Worm (Caenorhabditis elegans): Measurements from ENCODE around the gene exc-5.

The exc-5 gene

DNA sequence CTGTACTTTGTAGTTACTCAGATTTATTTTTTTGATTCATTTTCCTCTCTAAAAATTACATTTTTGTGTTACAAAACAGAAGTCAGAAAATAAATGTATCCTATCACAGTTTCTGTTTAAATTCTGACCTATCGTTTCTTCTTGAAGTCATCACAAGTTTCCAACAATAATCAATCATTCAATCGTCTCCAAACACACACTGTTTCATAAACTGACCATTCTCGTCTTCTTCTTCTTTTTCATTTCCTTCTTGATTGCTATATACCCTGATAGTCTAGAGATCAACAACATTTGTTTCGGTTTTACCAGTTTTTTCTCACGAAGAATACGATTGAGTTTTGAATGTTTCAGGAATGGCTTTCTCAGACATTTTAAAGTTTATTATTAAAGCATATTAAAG is 1.7 kb upstream of the exc-5 start:
- TF ChIP-seq hmbx-1 (tag; optimal IDR thresholded peaks at IDR 0.05): no peak
- no peak for TF ChIP-seq aly-1 (tag; optimal IDR thresholded peaks at IDR 0.05)
- no peak for TF ChIP-seq hnd-1 (tag; optimal IDR thresholded peaks at IDR 0.05)
- no peak for TF ChIP-seq ceh-13 (GFP tag; optimal IDR thresholded peaks at IDR 0.05)
- no peak for TF ChIP-seq tbx-11 (GFP tag; IDR thresholded peaks at IDR 0.05)
- TF ChIP-seq tra-4 (tag; optimal IDR thresholded peaks at IDR 0.05): no peak
- no peak for TF ChIP-seq flt-1 (GFP tag; IDR thresholded peaks at IDR 0.05)
- TF ChIP-seq hmg-4 (GFP tag; optimal IDR thresholded peaks at IDR 0.05): no peak
- TF ChIP-seq F13C5.2 (tag; optimal IDR thresholded peaks at IDR 0.05): no peak
- TF ChIP-seq sea-1 (GFP tag; conservative IDR thresholded peaks at IDR 0.05): no peak
- TF ChIP-seq ets-7 (tag; optimal IDR thresholded peaks at IDR 0.05): no peak
- no peak for TF ChIP-seq ama-1 (optimal IDR thresholded peaks at IDR 0.05)
- TF ChIP-seq scrt-1 (GFP tag; IDR thresholded peaks at IDR 0.05): no peak
- TF ChIP-seq B0310.2 (tag; optimal IDR thresholded peaks at IDR 0.05): no peak
- no peak for TF ChIP-seq tbx-37 (GFP tag; conservative IDR thresholded peaks at IDR 0.05)
- no peak for TF ChIP-seq ceh-36 (tag; optimal IDR thresholded peaks at IDR 0.05)
- TF ChIP-seq pes-1 (GFP tag; IDR thresholded peaks at IDR 0.05): no peak

DNA sequence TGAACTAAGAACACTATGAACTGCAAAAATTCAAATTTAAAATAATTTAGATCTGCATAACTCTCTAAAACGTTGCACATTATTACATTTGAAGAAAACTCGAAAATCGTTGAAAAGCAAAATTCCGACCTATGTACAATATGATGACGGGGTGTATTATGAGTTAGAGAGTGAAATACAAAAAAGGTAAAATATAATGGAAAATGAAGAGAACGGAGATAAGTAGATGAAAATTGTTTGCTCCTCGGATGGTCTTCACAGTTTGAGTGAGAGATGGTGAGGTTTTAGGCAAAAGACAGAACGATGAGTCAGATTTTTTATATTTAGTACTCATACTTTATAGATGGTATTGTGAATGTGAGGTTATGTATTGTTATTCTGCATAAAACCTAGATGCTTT is 6.1 kb downstream of the exc-5 start:
- TF ChIP-seq F13C5.2 (tag; optimal IDR thresholded peaks at IDR 0.05) (no peak), hmg-4 (GFP tag; optimal IDR thresholded peaks at IDR 0.05) (no peak), flt-1 (GFP tag; IDR thresholded peaks at IDR 0.05) (no peak)

DNA sequence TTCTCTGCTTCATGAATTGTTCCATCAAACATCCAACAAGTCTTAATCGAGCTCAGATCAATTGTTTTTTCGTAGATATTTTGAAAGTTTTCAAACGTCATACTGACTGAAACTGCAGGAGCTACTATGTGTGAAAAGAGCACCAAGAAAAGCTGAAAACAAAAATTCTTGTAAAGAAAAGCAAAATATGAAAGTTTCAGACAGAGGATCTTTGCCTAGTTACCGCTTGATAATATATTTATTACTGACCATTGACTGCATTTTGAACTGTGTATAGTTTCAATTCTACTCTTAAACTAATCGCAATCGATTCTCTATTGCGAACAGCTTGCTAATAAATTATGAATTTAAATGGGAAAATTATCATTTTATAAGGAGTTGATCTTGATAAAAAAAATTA is 15.2 kb downstream of the exc-5 start, which contains the start of gene clec-182:
TSS of gene clec-182 (minus strand) at position 101 of the 400 bp plus-strand sequence.
- no peak for TF ChIP-seq tbx-37 (GFP tag; conservative IDR thresholded peaks at IDR 0.05)
- no peak for TF ChIP-seq ets-7 (tag; optimal IDR thresholded peaks at IDR 0.05)
- no peak for TF ChIP-seq B0310.2 (tag; optimal IDR thresholded peaks at IDR 0.05)
- no peak for TF ChIP-seq tra-4 (tag; optimal IDR thresholded peaks at IDR 0.05)
- no peak for TF ChIP-seq F13C5.2 (tag; optimal IDR thresholded peaks at IDR 0.05)
- no peak for TF ChIP-seq hnd-1 (tag; optimal IDR thresholded peaks at IDR 0.05)
- no peak for TF ChIP-seq aly-1 (tag; optimal IDR thresholded peaks at IDR 0.05)
- no peak for TF ChIP-seq scrt-1 (GFP tag; IDR thresholded peaks at IDR 0.05)
- no peak for TF ChIP-seq ceh-36 (tag; optimal IDR thresholded peaks at IDR 0.05)
- TF ChIP-seq ceh-13 (GFP tag; optimal IDR thresholded peaks at IDR 0.05): no peak
- TF ChIP-seq ama-1 (optimal IDR thresholded peaks at IDR 0.05): no peak
- TF ChIP-seq flt-1 (GFP tag; IDR thresholded peaks at IDR 0.05): no peak
- no peak for TF ChIP-seq hmg-4 (GFP tag; optimal IDR thresholded peaks at IDR 0.05)
- TF ChIP-seq sea-1 (GFP tag; conservative IDR thresholded peaks at IDR 0.05): no peak
- TF ChIP-seq pes-1 (GFP tag; IDR thresholded peaks at IDR 0.05): no peak
- TF ChIP-seq hmbx-1 (tag; optimal IDR thresholded peaks at IDR 0.05): no peak
- no peak for TF ChIP-seq tbx-11 (GFP tag; IDR thresholded peaks at IDR 0.05)

- no peak for TF ChIP-seq aly-1 (tag; optimal IDR thresholded peaks at IDR 0.05)
Measured at ce11 chrIV:8796246-8796645, 17.2 kb downstream of the exc-5 start.

DNA sequence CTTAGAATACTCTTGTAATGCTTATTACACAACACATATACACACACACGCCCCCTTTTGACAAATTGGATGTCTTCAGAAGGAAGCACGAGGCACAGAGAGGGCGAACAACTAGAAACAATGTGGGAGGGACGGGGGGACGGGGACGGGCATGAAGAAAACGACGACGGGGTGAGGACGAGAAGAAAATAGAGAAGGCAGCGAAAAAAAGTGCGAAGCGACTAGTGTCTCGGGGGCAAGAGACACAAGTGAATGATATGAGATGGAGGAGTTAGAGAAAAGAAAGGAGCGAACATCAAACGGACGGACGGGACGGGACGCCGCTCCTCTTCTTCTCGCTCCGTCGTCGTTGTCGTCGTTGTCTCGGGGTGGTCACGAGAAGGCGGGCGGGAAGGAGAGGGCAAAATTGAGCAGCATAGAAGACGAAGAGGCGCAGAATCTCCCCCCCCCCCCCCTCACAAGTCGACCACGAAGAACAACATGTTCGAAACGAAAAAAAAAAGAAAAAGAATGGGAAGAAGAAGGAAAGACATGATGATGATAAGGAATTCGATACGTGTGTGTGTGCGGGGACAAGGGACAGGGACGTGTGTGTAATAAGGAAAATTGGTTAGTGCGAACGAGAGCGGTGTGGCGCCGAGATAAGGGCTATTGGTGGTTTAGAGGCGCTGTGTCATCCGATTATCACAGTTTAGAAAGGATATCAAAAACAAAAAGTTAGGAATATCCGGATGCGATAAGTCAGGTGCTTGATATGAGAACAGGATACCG is 18.4 kb downstream of the exc-5 start:
- TF ChIP-seq tbx-11 (GFP tag; IDR thresholded peaks at IDR 0.05): no peak
- no peak for TF ChIP-seq tra-4 (tag; optimal IDR thresholded peaks at IDR 0.05)
- TF ChIP-seq flt-1 (GFP tag; IDR thresholded peaks at IDR 0.05): no peak
- TF ChIP-seq ama-1 (optimal IDR thresholded peaks at IDR 0.05): no peak
- TF ChIP-seq ceh-36 (tag; optimal IDR thresholded peaks at IDR 0.05): no peak
- TF ChIP-seq ets-7 (tag; optimal IDR thresholded peaks at IDR 0.05): no peak
- no peak for TF ChIP-seq hmbx-1 (tag; optimal IDR thresholded peaks at IDR 0.05)

- TF ChIP-seq ets-7 (tag; optimal IDR thresholded peaks at IDR 0.05) (no peak), ceh-13 (GFP tag; optimal IDR thresholded peaks at IDR 0.05) (no peak), F13C5.2 (tag; optimal IDR thresholded peaks at IDR 0.05) (no peak), flt-1 (GFP tag; IDR thresholded peaks at IDR 0.05) (no peak), tbx-11 (GFP tag; IDR thresholded peaks at IDR 0.05) (no peak), tra-4 (tag; optimal IDR thresholded peaks at IDR 0.05) (no peak), ceh-36 (tag; optimal IDR thresholded peaks at IDR 0.05) (no peak), ama-1 (optimal IDR thresholded peaks at IDR 0.05) (no peak), B0310.2 (tag; optimal IDR thresholded peaks at IDR 0.05) (no peak), aly-1 (tag; optimal IDR thresholded peaks at IDR 0.05) (no peak), sea-1 (GFP tag; conservative IDR thresholded peaks at IDR 0.05) (no peak), tbx-37 (GFP tag; conservative IDR thresholded peaks at IDR 0.05) (no peak), scrt-1 (GFP tag; IDR thresholded peaks at IDR 0.05) (no peak), pes-1 (GFP tag; IDR thresholded peaks at IDR 0.05) (no peak), hmbx-1 (tag; optimal IDR thresholded peaks at IDR 0.05) (no peak)
Measured at ce11 chrIV:8793223-8793622, 20.2 kb downstream of the exc-5 start.

DNA sequence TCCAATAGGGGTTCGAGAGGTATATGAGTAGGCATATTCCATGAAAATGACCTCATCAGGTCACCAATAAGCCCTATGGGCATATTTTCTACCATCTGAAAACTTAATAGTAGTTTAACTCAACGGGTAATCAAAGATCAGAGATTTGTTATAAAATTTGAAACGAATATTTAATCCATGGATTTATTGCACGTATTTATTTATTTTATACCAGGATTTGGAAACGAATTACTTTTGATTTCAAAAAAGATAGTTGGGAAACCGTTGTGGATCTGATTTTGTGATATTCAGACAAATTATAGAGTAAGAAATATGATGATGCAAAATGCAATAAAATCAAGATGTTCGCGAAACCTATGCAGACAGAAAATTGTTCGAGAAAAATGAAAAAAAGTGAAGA is 20.7 kb downstream of the exc-5 start, which contains the start of gene C33D9.3:
TSS of gene C33D9.3 (minus strand) at position 101 of the 400 bp plus-strand sequence.
- TF ChIP-seq ceh-13 (GFP tag; optimal IDR thresholded peaks at IDR 0.05): no peak
- TF ChIP-seq ceh-36 (tag; optimal IDR thresholded peaks at IDR 0.05): no peak
- no peak for TF ChIP-seq scrt-1 (GFP tag; IDR thresholded peaks at IDR 0.05)
- TF ChIP-seq sea-1 (GFP tag; conservative IDR thresholded peaks at IDR 0.05): no peak
- TF ChIP-seq pes-1 (GFP tag; IDR thresholded peaks at IDR 0.05): no peak
- no peak for TF ChIP-seq tbx-37 (GFP tag; conservative IDR thresholded peaks at IDR 0.05)

DNA sequence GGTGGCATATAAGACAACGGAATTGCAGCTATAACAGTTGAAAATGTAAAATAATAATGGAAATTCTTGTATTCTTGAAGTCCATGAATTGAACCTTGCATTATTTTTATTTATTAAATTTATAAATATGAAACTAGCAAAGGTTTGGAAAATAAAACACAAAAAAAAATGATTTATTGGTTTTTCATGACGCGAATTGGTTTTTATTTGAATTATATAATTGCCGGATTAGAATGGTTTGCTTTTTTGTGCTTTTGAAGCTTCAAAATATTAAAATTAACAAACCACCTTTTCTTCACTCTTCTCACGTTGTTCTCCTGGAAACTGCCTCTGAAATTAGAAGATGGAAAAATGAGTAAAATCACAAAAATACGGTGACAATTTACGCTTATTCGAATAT is 23.3 kb downstream of the exc-5 start, which contains the start of gene sru-35:
TSS of gene sru-35 (minus strand) at position 101 of the 400 bp plus-strand sequence.
- TF ChIP-seq tbx-37 (GFP tag; conservative IDR thresholded peaks at IDR 0.05): no peak
- TF ChIP-seq aly-1 (tag; optimal IDR thresholded peaks at IDR 0.05): no peak
- no peak for TF ChIP-seq hmg-4 (GFP tag; optimal IDR thresholded peaks at IDR 0.05)
- no peak for TF ChIP-seq hnd-1 (tag; optimal IDR thresholded peaks at IDR 0.05)
- no peak for TF ChIP-seq pes-1 (GFP tag; IDR thresholded peaks at IDR 0.05)
- TF ChIP-seq tra-4 (tag; optimal IDR thresholded peaks at IDR 0.05): no peak
- TF ChIP-seq scrt-1 (GFP tag; IDR thresholded peaks at IDR 0.05): no peak
- no peak for TF ChIP-seq hmbx-1 (tag; optimal IDR thresholded peaks at IDR 0.05)
